2 fruit fly cellular contexts compared by ENCODE assay signal in genomic region chrX:10263957-10264248, dm6.
TF ChIP-seq lines count a peak whose summit lies in the region.

No protein-coding gene starts in this region.

- TF ChIP-seq CTCF in whole organism, embryonic (GFP tag; optimal IDR thresholded peaks at IDR 0.05; lab: Kevin White, UChicago) = no peak

TF ChIP-seq in whole organism, embryonic, 481 proteins besides CTCF, POLR2A, EP300 and RAD21 (continues in another document):
- TF ChIP-seq Tbp (GFP tag; optimal IDR thresholded peaks at IDR 0.05; lab: Kevin White, UChicago) (no peak), cg (GFP tag; optimal IDR thresholded peaks at IDR 0.05; lab: Kevin White, UChicago) (peak; percentile 20), CG9609 (GFP tag; optimal IDR thresholded peaks at IDR 0.05; lab: Kevin White, UChicago) (no peak), CG1792 (GFP tag; optimal IDR thresholded peaks at IDR 0.05; lab: Kevin White, UChicago) (no peak), exex (tag; optimal IDR thresholded peaks at IDR 0.05; lab: Kevin White, UChicago) (no peak), CG30431 (GFP tag; optimal IDR thresholded peaks at IDR 0.05; lab: Kevin White, UChicago) (no peak), MBD-R2 (GFP tag; IDR thresholded peaks at IDR 0.05; lab: Robert Waterston, UW) (no peak), Doc2 (GFP tag; IDR thresholded peaks at IDR 0.05; lab: Robert Waterston, UW) (no peak), pnt (GFP tag; optimal IDR thresholded peaks at IDR 0.05; lab: Kevin White, UChicago) (no peak), CG9797 (GFP tag; optimal IDR thresholded peaks at IDR 0.05; lab: Kevin White, UChicago) (no peak), gro (GFP tag; optimal IDR thresholded peaks at IDR 0.05; lab: Kevin White, UChicago) (no peak), CG8359 (GFP tag; optimal IDR thresholded peaks at IDR 0.05; lab: Kevin White, UChicago; ENCODE audit: borderline replicate concordance) (no peak), Mes4 (GFP tag; optimal IDR thresholded peaks at IDR 0.05; lab: Kevin White, UChicago) (no peak), ash1 (GFP tag; optimal IDR thresholded peaks at IDR 0.05; lab: Kevin White, UChicago) (no peak), scrt (GFP tag; optimal IDR thresholded peaks at IDR 0.05; lab: Kevin White, UChicago) (no peak), Dbx (GFP tag; IDR thresholded peaks at IDR 0.05; lab: Robert Waterston, UW) (no peak), inv (GFP tag; IDR thresholded peaks at IDR 0.05; lab: Robert Waterston, UW; ENCODE audit: partially characterized antibody) (no peak), CG12104 (GFP tag; optimal IDR thresholded peaks at IDR 0.05; lab: Kevin White, UChicago) (no peak), crc (GFP tag; optimal IDR thresholded peaks at IDR 0.05; lab: Kevin White, UChicago) (no peak), Rx (GFP tag; IDR thresholded peaks at IDR 0.05; lab: Robert Waterston, UW) (no peak), ci (GFP tag; IDR thresholded peaks at IDR 0.05; lab: Robert Waterston, UW) (no peak), ftz-f1 (GFP tag; optimal IDR thresholded peaks at IDR 0.05; lab: Kevin White, UChicago) (peak; percentile 33), CG18262 (tag; optimal IDR thresholded peaks at IDR 0.05; lab: Kevin White, UChicago) (no peak), Hr3 (GFP tag; optimal IDR thresholded peaks at IDR 0.05; lab: Kevin White, UChicago) (no peak), CG18599 (GFP tag; optimal IDR thresholded peaks at IDR 0.05; lab: Kevin White, UChicago) (no peak), chinmo (GFP tag; IDR thresholded peaks at IDR 0.05; lab: Robert Waterston, UW; ENCODE audit: partially characterized antibody) (0 out of 4 replicates have a peak, but pooled peaks have one; percentile 53), MTF-1 (GFP tag; optimal IDR thresholded peaks at IDR 0.05; lab: Kevin White, UChicago; ENCODE audit: borderline replicate concordance) (no peak), CG2889 (GFP tag; IDR thresholded peaks at IDR 0.05; lab: Robert Waterston, UW) (no peak), bowl (GFP tag; IDR thresholded peaks at IDR 0.05; lab: Robert Waterston, UW) (no peak), BtbVII (GFP tag; optimal IDR thresholded peaks at IDR 0.05; lab: Kevin White, UChicago) (no peak), pita (GFP tag; optimal IDR thresholded peaks at IDR 0.05; lab: Kevin White, UChicago) (no peak), sqz (GFP tag; optimal IDR thresholded peaks at IDR 0.05; lab: Kevin White, UChicago) (peak; percentile 71), CG5953 (GFP tag; IDR thresholded peaks at IDR 0.05; lab: Robert Waterston, UW) (no peak), gem (tag; optimal IDR thresholded peaks at IDR 0.05; lab: Kevin White, UChicago) (no peak), CG11695 (GFP tag; IDR thresholded peaks at IDR 0.05; lab: Robert Waterston, UW) (no peak), Gsc (GFP tag; IDR thresholded peaks at IDR 0.05; lab: Robert Waterston, UW) (no peak), CG11723 (GFP tag; optimal IDR thresholded peaks at IDR 0.05; lab: Kevin White, UChicago) (no peak), vnd (GFP tag; IDR thresholded peaks at IDR 0.05; lab: Robert Waterston, UW; ENCODE audit: partially characterized antibody) (no peak), CG4707 (GFP tag; optimal IDR thresholded peaks at IDR 0.05; lab: Kevin White, UChicago) (no peak), CG8924 (tag; optimal IDR thresholded peaks at IDR 0.05; lab: Kevin White, UChicago) (no peak), CG6683 (GFP tag; optimal IDR thresholded peaks at IDR 0.05; lab: Kevin White, UChicago) (no peak), sima (GFP tag; optimal IDR thresholded peaks at IDR 0.05; lab: Kevin White, UChicago) (no peak), gt (GFP tag; IDR thresholded peaks at IDR 0.05; lab: Robert Waterston, UW) (no peak), CG4282 (GFP tag; optimal IDR thresholded peaks at IDR 0.05; lab: Kevin White, UChicago) (no peak), vfl (GFP tag; optimal IDR thresholded peaks at IDR 0.05; lab: Kevin White, UChicago) (no peak), sens (GFP tag; lab: Kevin White, UChicago) (no peak), chn (GFP tag; optimal IDR thresholded peaks at IDR 0.05; lab: Kevin White, UChicago) (no peak), Ptx1 (GFP tag; IDR thresholded peaks at IDR 0.05; lab: Robert Waterston, UW) (no peak)

TF ChIP-seq in whole organism, pupa, 21 proteins besides CTCF, POLR2A, EP300 and RAD21:
- TF ChIP-seq gl (tag; optimal IDR thresholded peaks at IDR 0.05; lab: Kevin White, UChicago) (no peak), EcR (GFP tag; optimal IDR thresholded peaks at IDR 0.05; lab: Kevin White, UChicago) (peak; percentile 14)
